Fruit fly (Drosophila melanogaster): Measurements from ENCODE around the gene CG5024.

dm6 chr3R:25777098-25777497, 33.8 kb upstream of the CG5024 start, which contains the start of gene CG17195:
- TF ChIP-seq h (GFP tag; optimal IDR thresholded peaks at IDR 0.05) (no peak), Mio (GFP tag; optimal IDR thresholded peaks at IDR 0.05) (no peak), Abd-B (GFP tag; optimal IDR thresholded peaks at IDR 0.05) (no peak), Hr78 (GFP tag; optimal IDR thresholded peaks at IDR 0.05) (no peak), N (GFP tag; optimal IDR thresholded peaks at IDR 0.05) (no peak), fru (GFP tag; optimal IDR thresholded peaks at IDR 0.05) (no peak), jim (GFP tag; optimal IDR thresholded peaks at IDR 0.05) (no peak)

Data from whole organism, wandering third instar larva.